Worm (Caenorhabditis elegans) whole organism, L3 larva: Measurements from ENCODE around the gene C37H5.13.
A peak's percentile ranks its signal among the peaks of the same experiment; 100 is the strongest.

ENCODE experiments used
- ceh-9 ChIP-seq: sonication (generic microtip); optimal IDR thresholded peaks from 2 replicates; lab custom pipeline; 2018; ENCODE audit warnings: missing biosample characterization, missing genetic modification characterization
- egl-27 ChIP-seq: sonication (generic microtip); optimal IDR thresholded peaks from 4 replicates; lab custom pipeline; 2017; ENCODE audit warnings: missing biosample characterization, missing genetic modification reagents, missing genetic modification characterization
- elt-1 ChIP-seq: fragments of 150-350 bp; optimal IDR thresholded peaks from 2 replicates; lab custom pipeline; 2014; ENCODE audit warnings: missing biosample characterization, missing genetic modification characterization
- elt-2 ChIP-seq: sonication (generic microtip); optimal IDR thresholded peaks from 2 replicates; lab custom pipeline; 2016; ENCODE audit warnings: missing genetic modification reagents, mild to moderate bottlenecking, missing genetic modification characterization, missing compliant biosample characterization
- fkh-2 ChIP-seq: fragments of 150-350 bp; optimal IDR thresholded peaks from 2 replicates; lab custom pipeline; 2014; ENCODE audit warnings: missing biosample characterization, missing genetic modification reagents, missing genetic modification characterization
- fos-1 ChIP-seq: fragments of 150-350 bp; optimal IDR thresholded peaks from 2 replicates; lab custom pipeline; 2014; ENCODE audit warnings: missing biosample characterization, missing genetic modification characterization
- hmg-11 ChIP-seq: sonication (generic microtip); optimal IDR thresholded peaks from 2 replicates; lab custom pipeline; 2016; ENCODE audit warnings: missing genetic modification characterization, missing compliant biosample characterization
- jun-1 ChIP-seq: fragments of 150-350 bp; optimal IDR thresholded peaks from 2 replicates; lab custom pipeline; 2014; ENCODE audit warnings: missing biosample characterization, missing genetic modification reagents, missing genetic modification characterization
- lin-15B ChIP-seq: fragments of 150-350 bp; optimal IDR thresholded peaks from 2 replicates; lab custom pipeline; 2014; ENCODE audit warnings: missing biosample characterization, missing genetic modification characterization
- lin-39 ChIP-seq: fragments of 150-350 bp; optimal IDR thresholded peaks from 2 replicates; lab custom pipeline; 2018; ENCODE audit warnings: missing biosample characterization, missing genetic modification reagents, missing genetic modification characterization
- mml-1 ChIP-seq: fragments of 150-350 bp; sonication (generic microtip); optimal IDR thresholded peaks from 3 replicates; lab custom pipeline; 2014; ENCODE audit warnings: missing biosample characterization, missing genetic modification characterization
- nfya-1 ChIP-seq: sonication (generic microtip); optimal IDR thresholded peaks from 2 replicates; lab custom pipeline; 2017; ENCODE audit warnings: missing genetic modification characterization, mild to moderate bottlenecking, missing compliant biosample characterization, antibody characterized with exemption, moderate library complexity; ENCODE audit not compliant: insufficient read depth
- nhr-12 ChIP-seq: fragments of 150-350 bp; optimal IDR thresholded peaks from 2 replicates; lab custom pipeline; 2014; ENCODE audit warnings: missing biosample characterization, missing genetic modification characterization
- nhr-23 ChIP-seq: fragments of 150-350 bp; optimal IDR thresholded peaks from 2 replicates; lab custom pipeline; 2014; ENCODE audit warnings: missing biosample characterization, missing genetic modification reagents, missing genetic modification characterization
- nhr-25 ChIP-seq: sonication (generic microtip); optimal IDR thresholded peaks from 2 replicates; lab custom pipeline; 2017; ENCODE audit warnings: missing biosample characterization, missing genetic modification characterization
- nhr-77 ChIP-seq: fragments of 150-350 bp; optimal IDR thresholded peaks from 2 replicates; lab custom pipeline; 2014; ENCODE audit warnings: missing biosample characterization, missing genetic modification characterization
- pha-4 ChIP-seq: fragments of 150-350 bp; optimal IDR thresholded peaks from 2 replicates; lab custom pipeline; 2014; ENCODE audit warnings: missing biosample characterization, missing genetic modification reagents, missing genetic modification characterization
- sea-2 ChIP-seq: fragments of 150-350 bp; sonication (generic microtip); optimal IDR thresholded peaks from 4 replicates; lab custom pipeline; 2014; ENCODE audit warnings: missing biosample characterization, missing genetic modification reagents, missing genetic modification characterization
- snpc-4 ChIP-seq: fragments of 150-350 bp; optimal IDR thresholded peaks from 2 replicates; lab custom pipeline; 2014; ENCODE audit warnings: missing biosample characterization, missing genetic modification characterization
- unc-62 ChIP-seq: fragments of 150-350 bp; sonication (generic microtip); optimal IDR thresholded peaks from 4 replicates; lab custom pipeline; 2014; ENCODE audit warnings: missing biosample characterization, missing genetic modification reagents, missing genetic modification characterization

The C37H5.13 gene

DNA sequence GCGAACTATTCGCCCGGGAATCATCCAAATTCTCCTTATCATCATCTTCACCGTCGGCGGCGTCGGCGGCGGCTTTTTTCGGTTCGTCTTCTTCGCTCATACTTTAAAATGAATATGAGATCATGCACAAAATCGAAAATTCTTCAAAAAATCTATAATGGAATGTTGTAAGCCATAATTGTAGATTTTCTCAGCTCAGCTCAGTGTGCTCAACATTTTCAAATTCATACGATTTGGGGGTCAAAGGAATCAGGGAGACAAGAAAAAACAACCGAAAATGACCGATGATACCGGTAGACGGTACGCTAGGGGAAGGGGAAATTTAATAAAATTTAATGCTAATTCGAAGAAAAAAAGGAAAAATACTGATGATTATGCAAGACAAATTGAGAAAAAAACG lies 44.2 kb downstream of the C37H5.13 start, which contains the start of gene ccep-97:
Gene ccep-97 (minus strand): TSS at position 101 of the 400 bp plus-strand sequence.
- TF ChIP-seq jun-1 (tag; lab: Kevin White, UChicago), result no peak
- TF ChIP-seq hmg-11 (tag; lab: Kevin White, UChicago), result no peak
- TF ChIP-seq unc-62 (GFP tag; lab: Kevin White, UChicago), result no peak
- TF ChIP-seq nhr-23 (tag; lab: Kevin White, UChicago), result no peak
- no peak for TF ChIP-seq elt-1 (tag; lab: Kevin White, UChicago)
- no peak for TF ChIP-seq mml-1 (tag; lab: Kevin White, UChicago)
- no peak for TF ChIP-seq lin-15B (tag; lab: Kevin White, UChicago)
- no peak for TF ChIP-seq nhr-12 (tag; lab: Kevin White, UChicago)
- no peak for TF ChIP-seq sea-2 (GFP tag; lab: Kevin White, UChicago)
- TF ChIP-seq nhr-25 (tag; lab: Kevin White, UChicago), result no peak
- TF ChIP-seq fkh-2, result no peak
- TF ChIP-seq elt-2, result no peak
- TF ChIP-seq, all 47 proteins: peak for 0

ce11 chrV:4813825-4814224 lies 48.9 kb downstream of the C37H5.13 start:
- TF ChIP-seq nfya-1 (tag; lab: Kevin White, UChicago) (peak; percentile 65), nhr-77 (no peak)

DNA sequence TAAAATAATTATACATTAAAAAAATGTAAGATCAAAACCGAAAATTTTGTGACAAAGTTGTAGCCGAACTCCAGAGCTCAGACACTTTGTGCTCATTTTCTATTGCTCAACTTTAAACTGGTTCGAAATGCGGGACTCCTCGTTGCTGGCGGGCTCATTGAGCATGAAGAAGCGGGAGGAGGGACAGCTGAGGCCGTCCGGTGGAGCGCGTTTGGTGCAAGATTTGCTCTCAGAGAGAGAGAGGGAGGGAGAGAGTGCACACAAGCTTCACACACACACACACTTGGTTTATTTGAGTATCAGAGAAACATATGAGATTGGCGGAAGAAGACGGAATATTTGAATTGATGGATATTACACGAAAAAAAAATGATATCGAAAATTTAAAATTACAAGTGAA lies 52.1 kb downstream of the C37H5.13 start:
- TF ChIP-seq egl-27, result no peak
- peak; percentile 48 for TF ChIP-seq snpc-4
- TF ChIP-seq fos-1 (tag; lab: Kevin White, UChicago), result no peak
- peak; percentile 82 for TF ChIP-seq lin-15B (tag; lab: Kevin White, UChicago)
- peak; percentile 63 for TF ChIP-seq nfya-1 (tag; lab: Kevin White, UChicago)
- TF ChIP-seq pha-4 (tag; lab: Kevin White, UChicago), result peak; percentile 9
- peak; percentile 56 for TF ChIP-seq lin-39 (tag; lab: Kevin White, UChicago)
- TF ChIP-seq hmg-11 (tag; lab: Kevin White, UChicago), result peak; percentile 70
- no peak for TF ChIP-seq nhr-23 (tag; lab: Kevin White, UChicago)
- no peak for TF ChIP-seq ceh-9 (tag; lab: Kevin White, UChicago)
- TF ChIP-seq, all 47 proteins: peak for 6
